Worm (Caenorhabditis elegans): ENCODE measurements around the gene lact-6.

lact-6 gene

ce11 chrIV:17435228-17435627 is 4.0 kb upstream of the lact-6 start:
- TF ChIP-seq ets-7 (tag; optimal IDR thresholded peaks at IDR 0.05) (no peak), scrt-1 (GFP tag; IDR thresholded peaks at IDR 0.05) (no peak), ceh-13 (GFP tag; optimal IDR thresholded peaks at IDR 0.05) (no peak), hmbx-1 (tag; optimal IDR thresholded peaks at IDR 0.05) (no peak), tra-4 (tag; optimal IDR thresholded peaks at IDR 0.05) (no peak), ama-1 (optimal IDR thresholded peaks at IDR 0.05) (no peak), hnd-1 (tag; optimal IDR thresholded peaks at IDR 0.05) (no peak), flt-1 (GFP tag; IDR thresholded peaks at IDR 0.05) (no peak), ceh-36 (tag; optimal IDR thresholded peaks at IDR 0.05) (no peak), hmg-4 (GFP tag; optimal IDR thresholded peaks at IDR 0.05) (no peak), F13C5.2 (tag; optimal IDR thresholded peaks at IDR 0.05) (no peak), B0310.2 (tag; optimal IDR thresholded peaks at IDR 0.05) (no peak), aly-1 (tag; optimal IDR thresholded peaks at IDR 0.05) (no peak), tbx-11 (GFP tag; IDR thresholded peaks at IDR 0.05) (no peak), tbx-37 (GFP tag; conservative IDR thresholded peaks at IDR 0.05) (no peak), pes-1 (GFP tag; IDR thresholded peaks at IDR 0.05) (no peak), sea-1 (GFP tag; conservative IDR thresholded peaks at IDR 0.05) (no peak)

DNA sequence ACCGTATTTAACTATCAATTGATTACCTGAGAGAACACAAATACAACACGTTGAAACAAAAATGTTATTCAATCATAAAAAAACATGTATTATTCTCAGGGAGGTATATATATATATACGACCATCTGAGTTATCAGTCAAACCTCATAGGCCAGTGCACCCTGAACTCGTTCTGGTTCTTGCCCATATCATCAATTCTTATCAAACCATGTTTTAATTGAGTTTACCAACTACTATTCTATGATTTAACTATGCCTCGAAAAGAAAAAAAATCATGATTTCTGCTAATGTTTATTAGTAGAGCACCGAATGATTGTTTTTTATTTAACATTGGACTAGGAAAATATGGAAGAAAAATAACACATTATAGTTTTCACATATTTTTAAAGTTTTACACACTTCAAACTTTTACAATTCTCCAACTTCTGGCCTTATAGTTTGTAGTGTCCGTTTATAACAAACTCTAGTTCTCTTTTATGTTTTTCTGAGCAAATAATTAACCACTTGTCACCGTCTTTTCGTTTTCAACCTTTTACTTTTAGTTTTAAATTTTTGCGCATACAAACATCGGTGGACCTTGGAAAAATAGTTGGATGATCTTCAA is 1.1 kb upstream of the lact-6 start:
- TF ChIP-seq F13C5.2 (tag; optimal IDR thresholded peaks at IDR 0.05) (no peak), hnd-1 (tag; optimal IDR thresholded peaks at IDR 0.05) (no peak), ceh-36 (tag; optimal IDR thresholded peaks at IDR 0.05) (no peak), aly-1 (tag; optimal IDR thresholded peaks at IDR 0.05) (no peak), scrt-1 (GFP tag; IDR thresholded peaks at IDR 0.05) (no peak), ceh-13 (GFP tag; optimal IDR thresholded peaks at IDR 0.05) (no peak), ets-7 (tag; optimal IDR thresholded peaks at IDR 0.05) (no peak), tbx-37 (GFP tag; conservative IDR thresholded peaks at IDR 0.05) (no peak), flt-1 (GFP tag; IDR thresholded peaks at IDR 0.05) (no peak), B0310.2 (tag; optimal IDR thresholded peaks at IDR 0.05) (no peak), ama-1 (optimal IDR thresholded peaks at IDR 0.05) (no peak), tra-4 (tag; optimal IDR thresholded peaks at IDR 0.05) (no peak), hmg-4 (GFP tag; optimal IDR thresholded peaks at IDR 0.05) (no peak), hmbx-1 (tag; optimal IDR thresholded peaks at IDR 0.05) (no peak), sea-1 (GFP tag; conservative IDR thresholded peaks at IDR 0.05) (no peak), pes-1 (GFP tag; IDR thresholded peaks at IDR 0.05) (no peak), tbx-11 (GFP tag; IDR thresholded peaks at IDR 0.05) (no peak)

DNA sequence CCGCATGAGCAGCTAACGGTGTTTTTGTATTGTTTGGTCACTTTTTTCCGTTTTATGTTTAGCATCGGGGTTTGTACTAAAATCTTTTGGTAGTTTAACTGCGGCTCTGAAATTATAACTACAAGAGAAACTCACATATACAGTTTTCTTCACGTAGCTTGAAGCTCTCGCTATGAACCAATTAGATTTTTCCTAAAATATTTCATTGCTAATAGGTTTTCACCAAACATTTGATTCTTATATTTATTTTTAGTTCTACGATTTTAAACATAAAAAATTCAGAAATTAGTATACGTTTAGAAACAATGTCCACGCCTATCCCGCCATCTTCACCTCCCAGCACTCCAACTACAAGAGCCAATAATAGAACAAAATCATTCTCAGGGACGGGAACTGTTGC is 3.8 kb downstream of the lact-6 start, which contains the start of gene C06A12.3:
Gene C06A12.3, plus strand, starts transcription at position 301 of the 400 bp plus-strand sequence.
- TF ChIP-seq hmg-4 (GFP tag; optimal IDR thresholded peaks at IDR 0.05): no peak
- no peak for TF ChIP-seq hmbx-1 (tag; optimal IDR thresholded peaks at IDR 0.05)
- TF ChIP-seq B0310.2 (tag; optimal IDR thresholded peaks at IDR 0.05): no peak
- TF ChIP-seq F13C5.2 (tag; optimal IDR thresholded peaks at IDR 0.05): no peak
- TF ChIP-seq ceh-36 (tag; optimal IDR thresholded peaks at IDR 0.05): no peak

- TF ChIP-seq ceh-36 (tag; optimal IDR thresholded peaks at IDR 0.05): no peak
- TF ChIP-seq tbx-11 (GFP tag; IDR thresholded peaks at IDR 0.05): no peak
- no peak for TF ChIP-seq pes-1 (GFP tag; IDR thresholded peaks at IDR 0.05)
- no peak for TF ChIP-seq hmg-4 (GFP tag; optimal IDR thresholded peaks at IDR 0.05)
- no peak for TF ChIP-seq B0310.2 (tag; optimal IDR thresholded peaks at IDR 0.05)
- no peak for TF ChIP-seq scrt-1 (GFP tag; IDR thresholded peaks at IDR 0.05)
- TF ChIP-seq tbx-37 (GFP tag; conservative IDR thresholded peaks at IDR 0.05): no peak
These were observed 4.2 kb downstream of the lact-6 start for ce11 chrIV:17426970-17427369.

DNA sequence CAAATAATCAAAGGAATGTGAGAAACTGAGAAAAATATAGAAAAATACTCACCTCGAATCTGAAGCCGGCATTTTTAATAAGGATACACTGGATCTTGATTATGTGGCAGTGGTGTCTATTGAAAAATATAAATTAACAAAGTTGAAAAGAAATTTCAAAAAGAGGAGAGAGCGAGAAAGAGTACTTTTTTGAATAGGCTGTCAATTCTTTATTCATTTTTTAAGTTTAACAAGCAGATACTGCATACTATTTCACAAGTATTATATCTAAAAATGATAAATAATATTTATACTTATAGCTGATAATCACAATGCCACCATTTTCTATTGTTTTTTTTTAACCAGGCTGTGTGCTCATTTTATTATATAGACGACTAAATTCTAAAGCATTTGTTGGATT is 13.5 kb downstream of the lact-6 start, which contains the start of gene npr-26:
Gene npr-26, minus strand, starts transcription at position 101 of the 400 bp plus-strand sequence.
- no peak for TF ChIP-seq aly-1 (tag; optimal IDR thresholded peaks at IDR 0.05)
- TF ChIP-seq tbx-11 (GFP tag; IDR thresholded peaks at IDR 0.05): no peak
- TF ChIP-seq ets-7 (tag; optimal IDR thresholded peaks at IDR 0.05): no peak
- TF ChIP-seq tbx-37 (GFP tag; conservative IDR thresholded peaks at IDR 0.05): no peak
- no peak for TF ChIP-seq pes-1 (GFP tag; IDR thresholded peaks at IDR 0.05)
- no peak for TF ChIP-seq hnd-1 (tag; optimal IDR thresholded peaks at IDR 0.05)
- TF ChIP-seq ceh-36 (tag; optimal IDR thresholded peaks at IDR 0.05): no peak
- TF ChIP-seq flt-1 (GFP tag; IDR thresholded peaks at IDR 0.05): no peak

- no peak for TF ChIP-seq hnd-1 (tag; optimal IDR thresholded peaks at IDR 0.05)
- no peak for TF ChIP-seq tbx-37 (GFP tag; conservative IDR thresholded peaks at IDR 0.05)
- no peak for TF ChIP-seq ceh-13 (GFP tag; optimal IDR thresholded peaks at IDR 0.05)
- no peak for TF ChIP-seq ets-7 (tag; optimal IDR thresholded peaks at IDR 0.05)
- no peak for TF ChIP-seq aly-1 (tag; optimal IDR thresholded peaks at IDR 0.05)
- no peak for TF ChIP-seq tra-4 (tag; optimal IDR thresholded peaks at IDR 0.05)
- no peak for TF ChIP-seq B0310.2 (tag; optimal IDR thresholded peaks at IDR 0.05)
- no peak for TF ChIP-seq scrt-1 (GFP tag; IDR thresholded peaks at IDR 0.05)
- no peak for TF ChIP-seq F13C5.2 (tag; optimal IDR thresholded peaks at IDR 0.05)
- TF ChIP-seq ama-1 (optimal IDR thresholded peaks at IDR 0.05): no peak
- TF ChIP-seq hmbx-1 (tag; optimal IDR thresholded peaks at IDR 0.05): no peak
- TF ChIP-seq pes-1 (GFP tag; IDR thresholded peaks at IDR 0.05): no peak
- TF ChIP-seq hmg-4 (GFP tag; optimal IDR thresholded peaks at IDR 0.05): no peak
- no peak for TF ChIP-seq tbx-11 (GFP tag; IDR thresholded peaks at IDR 0.05)
These were observed 17.8 kb downstream of the lact-6 start for ce11 chrIV:17413343-17413742.

DNA sequence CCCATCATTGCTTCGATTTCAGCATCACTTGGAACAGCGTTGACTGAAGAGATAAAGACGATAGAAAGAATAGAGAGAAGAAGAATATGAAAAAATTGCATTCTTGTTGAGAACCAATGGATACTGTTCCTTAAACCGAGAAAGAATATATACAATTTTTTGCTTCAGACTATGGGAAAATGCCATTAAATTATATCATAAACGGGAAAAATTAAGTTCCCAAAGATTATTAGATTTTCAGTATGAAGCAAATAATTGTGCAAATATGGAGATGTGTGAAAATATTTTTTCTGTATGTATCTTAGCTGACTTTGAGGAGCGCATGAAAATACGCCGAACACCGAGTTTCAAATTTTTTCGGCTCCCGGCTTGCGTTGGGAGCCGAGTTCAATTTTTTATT is 23.7 kb downstream of the lact-6 start, which contains the start of gene T02D1.9:
Gene T02D1.9, minus strand, starts transcription at position 101 of the 400 bp plus-strand sequence.
- TF ChIP-seq ets-7 (tag; optimal IDR thresholded peaks at IDR 0.05) (no peak), hnd-1 (tag; optimal IDR thresholded peaks at IDR 0.05) (no peak), tbx-11 (GFP tag; IDR thresholded peaks at IDR 0.05) (no peak), flt-1 (GFP tag; IDR thresholded peaks at IDR 0.05) (no peak), hmbx-1 (tag; optimal IDR thresholded peaks at IDR 0.05) (no peak), ama-1 (optimal IDR thresholded peaks at IDR 0.05) (no peak), ceh-36 (tag; optimal IDR thresholded peaks at IDR 0.05) (no peak), ceh-13 (GFP tag; optimal IDR thresholded peaks at IDR 0.05) (no peak), tbx-37 (GFP tag; conservative IDR thresholded peaks at IDR 0.05) (no peak), tra-4 (tag; optimal IDR thresholded peaks at IDR 0.05) (no peak), scrt-1 (GFP tag; IDR thresholded peaks at IDR 0.05) (no peak)
